Worm (Caenorhabditis elegans): ENCODE measurements around the gene vps-15.

- TF ChIP-seq tbx-37 (GFP tag; conservative IDR thresholded peaks at IDR 0.05) (no peak), ceh-36 (tag; optimal IDR thresholded peaks at IDR 0.05) (no peak), scrt-1 (GFP tag; IDR thresholded peaks at IDR 0.05) (no peak), ama-1 (optimal IDR thresholded peaks at IDR 0.05) (no peak), hmbx-1 (tag; optimal IDR thresholded peaks at IDR 0.05) (no peak), ets-7 (tag; optimal IDR thresholded peaks at IDR 0.05) (no peak), hmg-4 (GFP tag; optimal IDR thresholded peaks at IDR 0.05) (no peak), aly-1 (tag; optimal IDR thresholded peaks at IDR 0.05) (no peak), pes-1 (GFP tag; IDR thresholded peaks at IDR 0.05) (no peak), B0310.2 (tag; optimal IDR thresholded peaks at IDR 0.05) (no peak), flt-1 (GFP tag; IDR thresholded peaks at IDR 0.05) (no peak), tra-4 (tag; optimal IDR thresholded peaks at IDR 0.05) (no peak), ceh-13 (GFP tag; optimal IDR thresholded peaks at IDR 0.05) (no peak), hnd-1 (tag; optimal IDR thresholded peaks at IDR 0.05) (no peak)
These were observed 896 bp upstream of the vps-15 start for ce11 chrII:11916555-11916941.
